Worm (Caenorhabditis elegans) whole organism, early embryonic: ENCODE measurements around the gene E04F6.6.
A peak's percentile ranks its signal among the peaks of the same experiment; 100 is the strongest.

Experiments used
- B0310.2 ChIP-seq: sonication (generic microtip); optimal IDR thresholded peaks from 2 replicates; lab custom pipeline; 2016; ENCODE audit warnings: mild to moderate bottlenecking, missing genetic modification characterization, missing compliant biosample characterization
- F13C5.2 ChIP-seq: sonication (generic microtip); optimal IDR thresholded peaks from 2 replicates; lab custom pipeline; 2017; ENCODE audit warnings: mild to moderate bottlenecking, missing genetic modification characterization, inconsistent platforms, missing compliant biosample characterization
- aly-1 ChIP-seq: sonication (generic microtip); optimal IDR thresholded peaks from 2 replicates; lab custom pipeline; 2016; ENCODE audit warnings: missing genetic modification characterization, missing compliant biosample characterization
- ama-1 ChIP-seq: fragments of 150-350 bp; optimal IDR thresholded peaks from 2 replicates; lab custom pipeline; 2014
- ceh-13 ChIP-seq: fragments of 200-800 bp; sonication (Bioruptor generic); optimal IDR thresholded peaks from 2 replicates; lab custom pipeline; 2018; ENCODE audit warnings: mild to moderate bottlenecking, missing genetic modification characterization, missing compliant biosample characterization
- ceh-36 ChIP-seq: sonication (generic microtip); optimal IDR thresholded peaks from 2 replicates; lab custom pipeline; 2016; ENCODE audit warnings: missing genetic modification characterization, inconsistent platforms, missing compliant biosample characterization
- ets-7 ChIP-seq: sonication (generic microtip); optimal IDR thresholded peaks from 2 replicates; lab custom pipeline; 2016; ENCODE audit warnings: missing genotype, missing genetic modification characterization, missing compliant biosample characterization
- flt-1 ChIP-seq: fragments of 200-800 bp; sonication (Bioruptor generic); IDR thresholded peaks from 2 replicates; pipeline ENCODE4 v1.3.6; 2022; ENCODE audit warnings: missing genetic modification characterization, missing compliant biosample characterization
- hmbx-1 ChIP-seq: sonication (generic microtip); optimal IDR thresholded peaks from 2 replicates; lab custom pipeline; 2016; ENCODE audit warnings: mild to moderate bottlenecking, missing genetic modification characterization, missing compliant biosample characterization
- hmg-4 ChIP-seq: fragments of 200-800 bp; sonication (Bioruptor generic); optimal IDR thresholded peaks from 2 replicates; lab custom pipeline; 2018; ENCODE audit warnings: mild to moderate bottlenecking, missing genetic modification characterization, missing compliant biosample characterization
- hnd-1 ChIP-seq: sonication (generic microtip); optimal IDR thresholded peaks from 2 replicates; lab custom pipeline; 2016; ENCODE audit warnings: missing genetic modification characterization, missing compliant biosample characterization
- pes-1 ChIP-seq: fragments of 200-800 bp; sonication (Bioruptor generic); IDR thresholded peaks from 2 replicates; pipeline ENCODE4 v1.3.6; 2022; ENCODE audit warnings: missing genetic modification reagents, missing genetic modification characterization, missing compliant biosample characterization
- scrt-1 ChIP-seq: fragments of 200-800 bp; sonication (Bioruptor generic); IDR thresholded peaks from 2 replicates; pipeline ENCODE4 v1.3.6; 2022; ENCODE audit warnings: missing genetic modification characterization, missing compliant biosample characterization
- sea-1 ChIP-seq: fragments of 200-800 bp; sonication (Bioruptor generic); conservative IDR thresholded peaks from 2 replicates; pipeline ENCODE4 v1.3.6; 2022; ENCODE audit warnings: missing genetic modification characterization, missing compliant biosample characterization
- tbx-11 ChIP-seq: fragments of 200-800 bp; sonication (Bioruptor generic); IDR thresholded peaks from 2 replicates; pipeline ENCODE4 v1.3.6; 2022; ENCODE audit warnings: missing genetic modification characterization, missing compliant biosample characterization
- tbx-37 ChIP-seq: fragments of 200-800 bp; sonication (Bioruptor generic); conservative IDR thresholded peaks from 2 replicates; pipeline ENCODE4 v1.3.6; 2022; ENCODE audit warnings: missing genetic modification reagents, missing genetic modification characterization, missing compliant biosample characterization
- tra-4 ChIP-seq: sonication (generic microtip); optimal IDR thresholded peaks from 2 replicates; lab custom pipeline; 2017; ENCODE audit warnings: missing genetic modification characterization, missing compliant biosample characterization

E04F6.6 gene

DNA sequence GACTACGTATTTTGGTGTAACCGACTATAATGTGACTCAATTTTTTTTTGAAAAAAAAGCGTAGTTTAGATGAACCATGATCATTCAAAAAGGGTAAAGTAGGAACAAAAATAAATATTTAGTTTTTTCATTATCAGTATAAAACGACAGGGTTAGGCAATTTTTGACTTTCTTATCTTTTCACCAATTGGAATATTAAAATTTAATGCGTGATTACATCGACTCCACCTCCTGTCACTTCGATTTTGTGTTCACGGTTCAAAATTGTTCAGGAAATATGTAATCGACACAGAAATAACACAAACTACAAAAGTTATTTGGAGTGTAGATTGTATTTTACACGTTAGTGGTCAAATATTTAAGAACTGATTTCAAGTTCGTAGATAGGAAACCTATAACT lies 32.6 kb downstream of the E04F6.6 start:
- TF ChIP-seq hmbx-1 (tag; lab: Kevin White, UChicago) (no peak), flt-1 (no peak), ets-7 (tag; lab: Kevin White, UChicago) (no peak), ceh-36 (tag; lab: Kevin White, UChicago) (no peak)

DNA sequence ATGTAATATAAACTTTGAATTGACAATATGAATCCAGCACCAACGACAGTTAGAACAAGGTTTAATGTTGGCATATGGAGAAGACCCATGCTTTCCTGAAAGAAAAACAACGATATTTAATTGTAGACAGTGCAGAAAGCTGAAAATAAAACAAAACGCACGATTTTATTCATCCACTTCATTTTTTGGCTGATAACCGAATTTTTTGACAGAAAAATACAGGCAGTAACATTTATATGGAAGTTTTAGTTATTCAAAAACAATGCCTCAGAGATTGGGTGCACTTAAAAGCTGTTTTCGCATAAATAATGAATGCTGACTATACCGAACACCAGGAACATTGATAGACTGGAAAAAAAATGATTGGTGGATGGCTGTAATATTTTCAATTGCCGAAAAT lies 33.6 kb downstream of the E04F6.6 start, which contains the start of gene mfsd-13.2:
Gene mfsd-13.2 (minus strand): TSS at position 101 of the 400 bp plus-strand sequence.
- no peak for TF ChIP-seq hnd-1 (tag; lab: Kevin White, UChicago)
- TF ChIP-seq ceh-13 (GFP tag; lab: Kevin White, UChicago) = no peak
- TF ChIP-seq ets-7 (tag; lab: Kevin White, UChicago) = no peak
- TF ChIP-seq hmg-4 (GFP tag; lab: Kevin White, UChicago) = no peak
- TF ChIP-seq aly-1 = no peak
- no peak for TF ChIP-seq scrt-1 (GFP tag; lab: Robert Waterston, UW)
- no peak for TF ChIP-seq hmbx-1 (tag; lab: Kevin White, UChicago)
- TF ChIP-seq B0310.2 = no peak
- no peak for TF ChIP-seq sea-1 (GFP tag; lab: Robert Waterston, UW)
- TF ChIP-seq pes-1 (GFP tag; lab: Robert Waterston, UW) = no peak

DNA sequence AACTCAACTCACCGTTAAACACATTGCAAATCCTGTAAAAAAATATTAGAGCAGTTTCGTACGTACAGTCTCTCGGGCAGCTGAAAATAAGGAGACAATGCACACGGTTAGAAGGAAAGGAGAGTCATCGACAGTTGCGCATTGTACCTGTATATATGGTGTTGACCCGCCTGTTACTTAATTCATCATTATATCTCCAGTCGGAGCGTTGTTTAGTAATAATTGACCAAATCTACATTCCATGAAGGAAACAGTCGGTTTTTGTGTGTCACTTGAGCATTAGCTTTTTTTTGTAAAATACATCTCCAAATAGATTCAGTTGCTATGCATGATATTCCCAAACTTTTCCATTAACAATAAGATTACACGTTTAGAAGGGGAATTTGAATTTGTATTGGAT lies 37.9 kb downstream of the E04F6.6 start, which contains the start of gene C27H5.12:
Gene C27H5.12 (minus strand): TSS at position 101 of the 400 bp plus-strand sequence.
- TF ChIP-seq ceh-13 (GFP tag; lab: Kevin White, UChicago) = no peak
- no peak for TF ChIP-seq aly-1
- TF ChIP-seq tbx-11 (GFP tag; lab: Robert Waterston, UW) = no peak
- TF ChIP-seq ets-7 (tag; lab: Kevin White, UChicago) = no peak
- no peak for TF ChIP-seq hmg-4 (GFP tag; lab: Kevin White, UChicago)

DNA sequence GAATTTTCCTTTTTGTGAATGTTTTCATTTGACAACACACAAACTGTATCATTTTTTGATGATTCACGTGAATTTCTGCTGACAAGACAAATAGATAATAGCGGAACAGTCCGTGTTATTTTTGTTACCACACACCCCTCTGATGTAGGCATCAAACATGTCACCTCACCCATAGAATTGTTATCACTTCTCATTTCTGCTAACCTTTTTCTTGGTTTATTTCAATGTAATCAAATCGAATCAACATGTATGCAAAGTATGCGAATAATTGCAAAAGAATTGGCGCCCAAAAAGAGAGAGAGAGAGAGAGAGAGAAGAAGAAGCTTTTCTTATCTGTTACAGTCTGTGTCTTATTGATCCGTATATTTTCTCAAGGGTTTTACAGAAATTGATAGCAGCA lies 42.0 kb downstream of the E04F6.6 start:
- TF ChIP-seq flt-1 (no peak), tra-4 (tag; lab: Kevin White, UChicago) (no peak), scrt-1 (GFP tag; lab: Robert Waterston, UW) (no peak), F13C5.2 (tag; lab: Kevin White, UChicago) (no peak), hnd-1 (tag; lab: Kevin White, UChicago) (no peak), tbx-11 (GFP tag; lab: Robert Waterston, UW) (no peak), ceh-13 (GFP tag; lab: Kevin White, UChicago) (no peak), ets-7 (tag; lab: Kevin White, UChicago) (no peak), pes-1 (GFP tag; lab: Robert Waterston, UW) (no peak), hmbx-1 (tag; lab: Kevin White, UChicago) (no peak), hmg-4 (GFP tag; lab: Kevin White, UChicago) (no peak), B0310.2 (no peak), aly-1 (no peak), ama-1 (lab: Kevin White, UChicago) (no peak), ceh-36 (tag; lab: Kevin White, UChicago) (no peak), sea-1 (GFP tag; lab: Robert Waterston, UW) (no peak), tbx-37 (GFP tag; lab: Robert Waterston, UW) (no peak)

DNA sequence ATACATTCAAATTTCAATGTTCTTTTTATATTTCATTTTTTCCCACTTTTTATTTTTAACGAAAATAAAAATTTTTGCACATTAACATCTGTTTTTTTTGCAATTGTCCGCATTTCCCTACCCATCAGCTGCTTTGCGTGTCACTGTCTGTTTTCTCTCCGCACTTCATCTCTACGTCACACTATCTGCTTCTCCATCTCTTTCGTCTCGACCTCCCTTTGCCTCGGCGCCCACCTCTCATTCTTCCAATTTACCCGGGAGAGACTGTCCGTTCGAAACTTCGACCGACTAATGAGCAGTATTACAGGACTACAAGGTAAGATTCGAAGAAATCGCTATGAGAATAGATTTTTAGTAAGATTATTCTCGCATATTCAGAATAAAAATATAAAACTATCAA lies 44.0 kb downstream of the E04F6.6 start, which contains the start of gene C27H5.2:
Gene C27H5.2 (plus strand): TSS at position 190 of the 400 bp plus-strand sequence.
- TF ChIP-seq aly-1 (no peak), pes-1 (GFP tag; lab: Robert Waterston, UW) (no peak), ceh-13 (GFP tag; lab: Kevin White, UChicago) (no peak)

DNA sequence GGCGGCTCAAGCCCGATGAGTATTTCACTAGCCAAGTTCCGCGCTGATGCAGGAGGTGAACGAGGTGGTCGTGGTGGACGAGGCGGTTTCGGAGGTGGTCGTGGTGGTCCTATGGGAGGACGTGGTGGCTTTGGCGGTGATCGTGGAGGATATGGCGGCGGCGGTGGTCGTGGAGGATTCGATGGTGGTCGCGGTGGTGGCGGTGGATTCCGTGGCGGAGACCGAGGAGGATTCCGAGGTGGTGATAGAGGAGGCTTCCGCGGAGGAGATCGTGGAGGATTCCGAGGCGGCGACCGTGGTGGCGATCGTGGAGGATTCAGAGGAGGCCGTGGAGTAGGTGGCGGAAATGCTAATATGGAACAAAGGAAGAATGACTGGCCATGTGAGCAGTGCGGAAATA lies 44.7 kb downstream of the E04F6.6 start:
- TF ChIP-seq ama-1 (lab: Kevin White, UChicago) = no peak
- no peak for TF ChIP-seq ceh-13 (GFP tag; lab: Kevin White, UChicago)
- no peak for TF ChIP-seq B0310.2
- TF ChIP-seq hnd-1 (tag; lab: Kevin White, UChicago) = no peak
- TF ChIP-seq aly-1 = peak; percentile 38
- no peak for TF ChIP-seq hmbx-1 (tag; lab: Kevin White, UChicago)

DNA sequence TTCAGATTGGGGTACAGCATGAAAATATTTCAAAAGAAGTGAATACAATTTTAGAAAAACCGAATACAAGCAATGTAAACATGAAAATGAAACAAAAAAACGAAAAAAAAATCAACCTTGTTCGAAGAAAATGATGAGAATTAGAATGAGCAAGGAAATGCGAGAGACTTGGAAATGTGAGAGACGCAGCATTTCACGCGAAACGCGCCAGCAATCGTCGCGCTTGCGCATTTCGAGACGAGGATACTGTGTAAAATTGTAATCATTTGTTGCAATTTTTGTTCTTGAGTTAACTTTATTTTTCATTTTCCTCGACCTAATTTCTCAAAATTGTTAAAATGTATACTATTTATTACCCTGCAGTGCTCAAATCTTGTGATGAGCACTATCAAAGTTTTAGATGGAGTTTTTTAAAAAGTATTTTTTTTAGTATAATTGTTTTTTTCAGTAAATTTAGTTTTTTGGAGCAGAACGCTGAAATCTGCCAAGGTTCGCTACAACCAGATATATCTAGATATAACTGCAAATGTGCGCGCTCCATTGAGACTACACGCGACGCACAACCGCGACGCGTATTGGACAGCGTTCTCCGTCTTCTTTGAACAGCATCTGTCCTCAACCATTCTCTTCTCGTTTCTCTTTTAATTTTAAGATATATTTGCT lies 47.3 kb downstream of the E04F6.6 start, which contains the start of gene fust-1:
Gene fust-1 (plus strand): TSS at position 613 of the 663 bp plus-strand sequence.
- peak; percentile 89 for TF ChIP-seq F13C5.2 (tag; lab: Kevin White, UChicago)
- no peak for TF ChIP-seq aly-1
- no peak for TF ChIP-seq tra-4 (tag; lab: Kevin White, UChicago)
- no peak for TF ChIP-seq ama-1 (lab: Kevin White, UChicago)
- peak; percentile 46 for TF ChIP-seq hmg-4 (GFP tag; lab: Kevin White, UChicago)
- peak; percentile 64; the same call in 1 of the 2 replicates for TF ChIP-seq flt-1
- TF ChIP-seq ceh-13 (GFP tag; lab: Kevin White, UChicago) = no peak
- peak; percentile 39 for TF ChIP-seq ceh-36 (tag; lab: Kevin White, UChicago)
- TF ChIP-seq ets-7 (tag; lab: Kevin White, UChicago) = no peak
- no peak; the same call in 1 of the 2 replicates for TF ChIP-seq sea-1 (GFP tag; lab: Robert Waterston, UW)
- peak; percentile 19 for TF ChIP-seq hmbx-1 (tag; lab: Kevin White, UChicago)
- TF ChIP-seq tbx-37 (GFP tag; lab: Robert Waterston, UW) = peak; percentile 33; the same call in 1 of the 2 replicates
- no peak for TF ChIP-seq B0310.2
- peak; percentile 77 for TF ChIP-seq pes-1 (GFP tag; lab: Robert Waterston, UW)
- TF ChIP-seq scrt-1 (GFP tag; lab: Robert Waterston, UW) = peak; percentile 58; the same call in 1 of the 2 replicates
- TF ChIP-seq hnd-1 (tag; lab: Kevin White, UChicago) = peak; percentile 1
- peak; percentile 48; the same call in 1 of the 2 replicates for TF ChIP-seq tbx-11 (GFP tag; lab: Robert Waterston, UW)
